Fruit fly (Drosophila melanogaster) whole organism, embryonic: ENCODE measurements around the gene Gr32a.

Source experiments
- ATbp ChIP-seq: fragments of 200-800 bp; sonication (Bioruptor generic); optimal IDR thresholded peaks from 2 replicates; lab custom pipeline; 2017; ENCODE audit warnings: missing biosample characterization, mild to moderate bottlenecking, missing genetic modification characterization, missing genetic modification reagents
- Ada2b ChIP-seq: fragments of 200-800 bp; sonication (Bioruptor generic); IDR thresholded peaks from 2 replicates; pipeline ENCODE4 v1.3.6; 2022; ENCODE audit warnings: missing biosample characterization, missing genetic modification characterization
- Bdp1 ChIP-seq: fragments of 200-800 bp; sonication (Bioruptor generic); optimal IDR thresholded peaks from 3 replicates; lab custom pipeline; 2016; ENCODE audit warnings: missing biosample characterization, missing genetic modification characterization
- CG10462 ChIP-seq: fragments of 200-800 bp; sonication (Bioruptor generic); optimal IDR thresholded peaks from 2 replicates; lab custom pipeline; 2016; ENCODE audit warnings: missing biosample characterization, missing genetic modification characterization
- CG11695 ChIP-seq: fragments of 200-800 bp; sonication (Bioruptor generic); IDR thresholded peaks from 3 replicates; pipeline ENCODE4 v1.3.6; 2022; ENCODE audit warnings: missing biosample characterization, missing genetic modification characterization
- CG12104 ChIP-seq: fragments of 200-800 bp; sonication (Bioruptor generic); optimal IDR thresholded peaks from 3 replicates; lab custom pipeline; 2016; ENCODE audit warnings: missing biosample characterization, missing genetic modification characterization
- CG12391 ChIP-seq: fragments of 200-800 bp; sonication (Bioruptor generic); optimal IDR thresholded peaks from 3 replicates; lab custom pipeline; 2018; ENCODE audit warnings: missing biosample characterization, mild to moderate bottlenecking, missing genetic modification characterization, moderate library complexity
- CG1647 ChIP-seq: fragments of 200-800 bp; sonication (Bioruptor generic); optimal IDR thresholded peaks from 3 replicates; lab custom pipeline; 2016; ENCODE audit warnings: missing biosample characterization, missing genetic modification characterization
- CG17912 ChIP-seq: fragments of 200-800 bp; sonication (Bioruptor generic); optimal IDR thresholded peaks from 2 replicates; lab custom pipeline; 2018; ENCODE audit warnings: missing biosample characterization, mild to moderate bottlenecking, missing genetic modification characterization
- CG18619 ChIP-seq: fragments of 200-800 bp; sonication (Bioruptor generic); optimal IDR thresholded peaks from 3 replicates; lab custom pipeline; 2017; ENCODE audit warnings: missing biosample characterization, mild to moderate bottlenecking, missing genetic modification characterization
- CG2129 ChIP-seq: fragments of 200-800 bp; sonication (Bioruptor generic); IDR thresholded peaks from 2 replicates; pipeline ENCODE4 v1.3.6; 2022; ENCODE audit warnings: missing biosample characterization, missing genetic modification characterization; ENCODE audit not compliant: partially characterized antibody
- CG2712 ChIP-seq: fragments of 200-800 bp; optimal IDR thresholded peaks from 3 replicates; lab custom pipeline; 2019; ENCODE audit warnings: missing biosample characterization, mild to moderate bottlenecking, missing genetic modification characterization, moderate library complexity
- CG2889 ChIP-seq: fragments of 200-800 bp; sonication (Bioruptor generic); IDR thresholded peaks from 3 replicates; pipeline ENCODE4 v1.3.6; 2022; ENCODE audit warnings: missing biosample characterization, missing genetic modification characterization
- CG4404 ChIP-seq: fragments of 200-800 bp; sonication (Bioruptor generic); IDR thresholded peaks from 2 replicates; pipeline ENCODE4 v1.3.6; 2022; ENCODE audit warnings: missing biosample characterization, missing genetic modification characterization
- CG6175 ChIP-seq: fragments of 200-800 bp; sonication (Bioruptor generic); IDR thresholded peaks from 3 replicates; pipeline ENCODE4 v1.3.6; 2022; ENCODE audit warnings: missing biosample characterization, missing genetic modification characterization
- CG7357 ChIP-seq: fragments of 200-800 bp; sonication (Bioruptor generic); IDR thresholded peaks from 3 replicates; pipeline ENCODE4 v1.3.6; 2022; ENCODE audit warnings: missing biosample characterization, missing genetic modification characterization
- CG7372 ChIP-seq: fragments of 200-800 bp; sonication (Bioruptor generic); IDR thresholded peaks from 2 replicates; pipeline ENCODE4 v1.3.6; 2022; ENCODE audit warnings: missing biosample characterization, missing genetic modification characterization
- CG8478 ChIP-seq: fragments of >200 bp; optimal IDR thresholded peaks from 2 replicates; lab custom pipeline; 2018
- CG9932 ChIP-seq: fragments of 200-800 bp; sonication (Bioruptor generic); IDR thresholded peaks from 2 replicates; pipeline ENCODE4 v1.3.6; 2022; ENCODE audit warnings: missing biosample characterization, missing genetic modification characterization
- CoRest ChIP-seq: fragments of 200-800 bp; sonication (Bioruptor generic); optimal IDR thresholded peaks from 3 replicates; lab custom pipeline; 2018; ENCODE audit warnings: missing biosample characterization, mild to moderate bottlenecking, missing genetic modification characterization, moderate library complexity
- CrebB ChIP-seq: fragments of 200-800 bp; sonication (Bioruptor generic); optimal IDR thresholded peaks from 3 replicates; lab custom pipeline; 2018; ENCODE audit warnings: missing biosample characterization, mild to moderate bottlenecking, missing genetic modification characterization
- D ChIP-seq, 2 experiments: fragments of 200-800 bp in 1 of 2; fragments of >200 bp in 1 of 2; sonication (Bioruptor generic) in 1 of 2; optimal IDR thresholded peaks; 2 replicates in 1 of 2; 3 replicates in 1 of 2; lab custom pipeline; 2017; ENCODE audit warnings: mild to moderate bottlenecking in 1 of 2, missing biosample characterization in 1 of 2, missing genetic modification characterization in 1 of 2, missing genetic modification reagents in 1 of 2
- Dbx ChIP-seq: fragments of 200-800 bp; sonication (Bioruptor generic); IDR thresholded peaks from 3 replicates; pipeline ENCODE4 v1.3.6; 2022; ENCODE audit warnings: missing biosample characterization, missing genetic modification characterization
- Drgx ChIP-seq: fragments of 200-800 bp; sonication (Bioruptor generic); IDR thresholded peaks from 2 replicates; pipeline ENCODE4 v1.3.6; 2022; ENCODE audit warnings: missing biosample characterization, missing genetic modification characterization
- Elba2 ChIP-seq: fragments of 200-800 bp; sonication (Bioruptor generic); optimal IDR thresholded peaks from 3 replicates; lab custom pipeline; 2016; ENCODE audit warnings: missing biosample characterization, missing genetic modification characterization
- Ets65A ChIP-seq: fragments of 200-800 bp; sonication (Bioruptor generic); peaks from one replicate; lab custom pipeline; 2016; ENCODE audit warnings: missing biosample characterization, missing genetic modification characterization
- HLH54F ChIP-seq: fragments of 200-800 bp; sonication (Bioruptor generic); optimal IDR thresholded peaks from 3 replicates; lab custom pipeline; 2016; ENCODE audit warnings: missing biosample characterization, missing genetic modification characterization
- Lim3 ChIP-seq: fragments of 200-800 bp; sonication (Bioruptor generic); IDR thresholded peaks from 2 replicates; pipeline ENCODE4 v1.3.6; 2022; ENCODE audit warnings: missing biosample characterization, missing genetic modification characterization
- Sry-β ChIP-seq: fragments of 200-800 bp; sonication (Bioruptor generic); optimal IDR thresholded peaks from 2 replicates; lab custom pipeline; 2018; ENCODE audit warnings: missing biosample characterization, mild to moderate bottlenecking, missing genetic modification characterization, moderate library complexity
- Sry-δ ChIP-seq: fragments of 200-800 bp; sonication (Bioruptor generic); optimal IDR thresholded peaks from 2 replicates; lab custom pipeline; 2016; ENCODE audit warnings: missing biosample characterization, missing genetic modification characterization
- TFAM ChIP-seq: fragments of 200-800 bp; sonication (Bioruptor generic); optimal IDR thresholded peaks from 2 replicates; lab custom pipeline; 2017; ENCODE audit warnings: missing biosample characterization, missing genetic modification characterization, inconsistent platforms
- ems ChIP-seq: fragments of 200-800 bp; sonication (Bioruptor generic); optimal IDR thresholded peaks from 3 replicates; lab custom pipeline; 2016; ENCODE audit warnings: missing biosample characterization, missing genetic modification characterization
- en ChIP-seq: fragments of 200-800 bp; sonication (Bioruptor generic); optimal IDR thresholded peaks from 2 replicates; lab custom pipeline; 2016; ENCODE audit warnings: missing biosample characterization, missing genetic modification characterization
- eyg ChIP-seq: fragments of 200-800 bp; sonication (Bioruptor generic); optimal IDR thresholded peaks from 3 replicates; lab custom pipeline; 2016; ENCODE audit warnings: missing biosample characterization, missing genetic modification characterization
- hb ChIP-seq: fragments of 200-800 bp; sonication (Bioruptor generic); IDR thresholded peaks from 3 replicates; pipeline ENCODE4 v1.3.6; 2022; ENCODE audit warnings: missing biosample characterization, missing genetic modification characterization; ENCODE audit not compliant: partially characterized antibody
- ken ChIP-seq: fragments of 200-800 bp; sonication (Bioruptor generic); IDR thresholded peaks from 3 replicates; pipeline ENCODE4 v1.3.6; 2022; ENCODE audit warnings: missing biosample characterization, missing genetic modification characterization
- knrl ChIP-seq: fragments of 200-800 bp; sonication (Bioruptor generic); IDR thresholded peaks from 3 replicates; pipeline ENCODE4 v1.3.6; 2022; ENCODE audit warnings: missing biosample characterization, missing genetic modification characterization; ENCODE audit not compliant: partially characterized antibody
- maf-S ChIP-seq: fragments of 200-800 bp; sonication (Bioruptor generic); optimal IDR thresholded peaks from 2 replicates; lab custom pipeline; 2016; ENCODE audit warnings: missing biosample characterization, missing genetic modification characterization
- mld ChIP-seq: fragments of 200-800 bp; sonication (Bioruptor generic); IDR thresholded peaks from 3 replicates; pipeline ENCODE4 v1.3.6; 2022; ENCODE audit warnings: missing biosample characterization, missing genetic modification characterization; ENCODE audit not compliant: partially characterized antibody
- nerfin-2 ChIP-seq: fragments of 200-800 bp; sonication (Bioruptor generic); IDR thresholded peaks from 2 replicates; pipeline ENCODE4 v1.3.6; 2022; ENCODE audit warnings: missing biosample characterization, missing genetic modification characterization; ENCODE audit not compliant: partially characterized antibody
- oc ChIP-seq: fragments of 200-800 bp; sonication (Bioruptor generic); optimal IDR thresholded peaks from 2 replicates; lab custom pipeline; 2018; ENCODE audit warnings: missing biosample characterization, mild to moderate bottlenecking, missing genetic modification characterization, moderate library complexity
- onecut ChIP-seq: fragments of 200-800 bp; sonication (Bioruptor generic); IDR thresholded peaks from 2 replicates; pipeline ENCODE4 v1.3.6; 2022; ENCODE audit warnings: missing biosample characterization, missing genetic modification characterization
- org-1 ChIP-seq: fragments of 200-800 bp; sonication (Bioruptor generic); optimal IDR thresholded peaks from 2 replicates; lab custom pipeline; 2017; ENCODE audit warnings: missing biosample characterization, missing genetic modification characterization
- pan ChIP-seq, 4 experiments: fragments of >200 bp in 3 of 4; fragments of 200-800 bp in 1 of 4; sonication (Bioruptor generic) in 1 of 4; optimal IDR thresholded peaks in 3 of 4; IDR thresholded peaks in 1 of 4; 2 replicates each; pipeline versions ENCODE4 v1.3.6 to Lab custom; 2017 to 2022; ENCODE audit warnings: missing biosample characterization in 2 of 4, missing genetic modification characterization in 2 of 4, mixed read lengths in 1 of 4
- ro ChIP-seq: fragments of 200-800 bp; sonication (Bioruptor generic); IDR thresholded peaks from 2 replicates; pipeline ENCODE4 v1.3.6; 2022; ENCODE audit warnings: missing biosample characterization, missing genetic modification characterization
- slp2 ChIP-seq: fragments of 200-800 bp; sonication (Bioruptor generic); optimal IDR thresholded peaks from 2 replicates; lab custom pipeline; 2016; ENCODE audit warnings: missing biosample characterization, missing genetic modification characterization
- stc ChIP-seq: fragments of 200-800 bp; sonication (Bioruptor generic); IDR thresholded peaks from 2 replicates; pipeline ENCODE4 v1.3.6; 2022; ENCODE audit warnings: missing biosample characterization, missing genetic modification characterization
- trh ChIP-seq: fragments of 200-800 bp; sonication (Bioruptor generic); optimal IDR thresholded peaks from 2 replicates; lab custom pipeline; 2016; ENCODE audit warnings: missing biosample characterization, missing genetic modification characterization
- ttk ChIP-seq: fragments of 200-800 bp; sonication (Bioruptor generic); IDR thresholded peaks from 2 replicates; pipeline ENCODE4 v2.1.2; 2022; ENCODE audit warnings: missing biosample characterization, missing genetic modification characterization
- zfh1 ChIP-seq: fragments of 200-800 bp; sonication (Bioruptor generic); IDR thresholded peaks from 3 replicates; pipeline ENCODE4 v1.3.6; 2022; ENCODE audit warnings: missing biosample characterization, missing genetic modification characterization

The Gr32a gene

DNA sequence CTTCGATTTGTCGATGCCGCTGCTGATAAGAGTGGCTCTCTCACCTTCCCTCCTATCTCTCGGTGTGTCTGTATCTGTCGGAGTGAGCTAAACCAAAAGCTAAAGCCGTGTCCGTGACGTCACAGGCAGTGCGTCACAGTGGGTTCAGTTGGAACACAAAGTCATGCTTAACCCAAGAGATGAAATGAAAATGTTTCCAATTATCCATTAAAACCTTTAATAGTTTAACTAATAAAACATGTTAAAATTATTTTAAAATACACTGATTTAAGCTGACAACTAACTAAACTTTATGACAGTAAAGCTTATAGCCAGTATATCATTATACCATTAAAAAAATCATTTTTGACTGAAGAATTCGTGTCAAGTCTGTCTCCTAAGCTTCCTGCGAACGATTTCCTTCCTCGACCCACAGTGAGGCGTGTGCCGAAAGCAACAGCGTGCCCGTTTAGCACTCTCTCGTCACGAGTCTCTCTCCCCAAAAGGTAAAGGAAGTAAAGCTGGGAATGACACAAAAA lies 744 bp upstream of the Gr32a start, which contains the start of gene Idua (continued):
- TF ChIP-seq CG18619 (GFP tag; lab: Kevin White, UChicago) (peak; percentile 66), zfh1 (GFP tag; lab: Robert Waterston, UW) (no peak), eyg (GFP tag; lab: Kevin White, UChicago) (no peak), ATbp (no peak), ken (GFP tag; lab: Robert Waterston, UW) (0 out of 3 replicates have a peak, but pooled peaks have one; percentile 36), CG2712 (no peak), CG2889 (GFP tag; lab: Robert Waterston, UW) (0 out of 3 replicates have a peak, but pooled peaks have one; percentile 29), ems (no peak), Sry-δ (GFP tag; lab: Kevin White, UChicago) (no peak), stc (peak; percentile 67), CG7372 (GFP tag; lab: Robert Waterston, UW) (peak; percentile 24; the same call in 1 of the 2 replicates), hb (GFP tag; lab: Robert Waterston, UW) (no peak), CG4404 (GFP tag; lab: Robert Waterston, UW) (0 out of 2 replicates have a peak, but pooled peaks have one; percentile 24), CG10462 (GFP tag; lab: Kevin White, UChicago) (no peak), Lim3 (GFP tag; lab: Robert Waterston, UW) (no peak), mld (no peak), org-1 (GFP tag; lab: Kevin White, UChicago) (peak; percentile 73), TFAM (no peak), D (optimal IDR thresholded peaks at IDR 0.05; lab: Kevin White, UChicago) (no peak), D (GFP tag; optimal IDR thresholded peaks at IDR 0.05; lab: Kevin White, UChicago) (peak; percentile 76), CG2129 (no peak), onecut (GFP tag; lab: Robert Waterston, UW) (peak; percentile 59), Bdp1 (GFP tag; lab: Kevin White, UChicago) (no peak), slp2 (no peak), CG11695 (GFP tag; lab: Robert Waterston, UW) (peak; percentile 70; the same call in 2 of the 3 replicates), en (GFP tag; lab: Kevin White, UChicago) (no peak), nerfin-2 (GFP tag; lab: Robert Waterston, UW) (no peak), CoRest (peak; percentile 81), oc (tag; lab: Kevin White, UChicago) (no peak), HLH54F (peak; percentile 38), maf-S (GFP tag; lab: Kevin White, UChicago) (no peak), CG7357 (GFP tag; lab: Robert Waterston, UW) (peak; percentile 60; the same call in 1 of the 3 replicates), Elba2 (GFP tag; lab: Kevin White, UChicago) (no peak), CG9932 (peak; percentile 47), CG12104 (GFP tag; lab: Kevin White, UChicago) (peak; percentile 53), CG17912 (no peak), ttk (peak; percentile 30; the same call in 1 of the 2 replicates), CG8478 (lab: Kevin White, UChicago) (no peak), Ada2b (GFP tag; lab: Robert Waterston, UW) (peak; percentile 53; the same call in 1 of the 2 replicates), pan (optimal IDR thresholded peaks at IDR 0.05; lab: Kevin White, UChicago) (no peak), pan (GFP tag; optimal IDR thresholded peaks at IDR 0.05 in 1 of 2, IDR thresholded peaks at IDR 0.05 in 1 of 2) (peak in 1 of 2 experiments; percentile 72), CrebB (peak; percentile 50), Sry-β (GFP tag; lab: Kevin White, UChicago) (no peak), Drgx (peak; percentile 25; the same call in 1 of the 2 replicates), CG12391 (tag; lab: Kevin White, UChicago) (peak; percentile 69), CG6175 (GFP tag; lab: Robert Waterston, UW) (0 out of 3 replicates have a peak, but pooled peaks have one; percentile 52), trh (no peak), Dbx (GFP tag; lab: Robert Waterston, UW) (peak; percentile 37; the same call in 1 of the 3 replicates), Ets65A (GFP tag; lab: Kevin White, UChicago) (peak; percentile 90), CG1647 (GFP tag; lab: Kevin White, UChicago) (no peak), knrl (GFP tag; lab: Robert Waterston, UW) (no peak), ro (no peak)
